Fruit fly (Drosophila melanogaster): Measurements from ENCODE around the gene cact.

cact gene

dm6 chr2L:16352585-16353580, 26.9 kb upstream of the cact start, which contains the start of the genes Hyls1, chif and CG4455 (continued):
- TF ChIP-seq grau (tag; optimal IDR thresholded peaks at IDR 0.05) (no peak), CG17912 (GFP tag; optimal IDR thresholded peaks at IDR 0.05) (no peak), onecut (GFP tag; IDR thresholded peaks at IDR 0.05) (no peak), CG43689 (GFP tag; IDR thresholded peaks at IDR 0.05) (no peak), Hey (tag; optimal IDR thresholded peaks at IDR 0.05) (no peak), unc-4 (GFP tag; IDR thresholded peaks at IDR 0.05; ENCODE audit: partially characterized antibody) (peak; percentile 89), CG5245 (GFP tag; optimal IDR thresholded peaks at IDR 0.05) (peak; percentile 29), CG10543 (GFP tag; optimal IDR thresholded peaks at IDR 0.05) (peak; percentile 45), D19A (tag; optimal IDR thresholded peaks at IDR 0.05) (peak; percentile 42), B-H2 (GFP tag; optimal IDR thresholded peaks at IDR 0.05) (peak; percentile 58), lola (GFP tag; optimal IDR thresholded peaks at IDR 0.05) (peak in 1 of 3 experiments; percentile 31), cwo (GFP tag; optimal IDR thresholded peaks at IDR 0.05) (peak; percentile 5), Doc2 (GFP tag; IDR thresholded peaks at IDR 0.05) (no peak), twi (tag; optimal IDR thresholded peaks at IDR 0.05) (no peak), CG30403 (GFP tag; optimal IDR thresholded peaks at IDR 0.05) (peak; percentile 53), HmgZ (tag; optimal IDR thresholded peaks at IDR 0.05) (peak; percentile 29), CG7839 (tag; optimal IDR thresholded peaks at IDR 0.05) (peak; percentile 39), MTF-1 (GFP tag; optimal IDR thresholded peaks at IDR 0.05; ENCODE audit: borderline replicate concordance) (no peak), ci (GFP tag; IDR thresholded peaks at IDR 0.05) (peak; percentile 42; the same call in 1 of the 3 replicates), corto (GFP tag; optimal IDR thresholded peaks at IDR 0.05) (peak; percentile 73), Scr (GFP tag; IDR thresholded peaks at IDR 0.05; ENCODE audit: partially characterized antibody) (peak; percentile 96), CG2199 (GFP tag; IDR thresholded peaks at IDR 0.05) (no peak), CG14014 (GFP tag; IDR thresholded peaks at IDR 0.05) (no peak; the same call in 1 of the 2 replicates), fd64A (GFP tag; optimal IDR thresholded peaks at IDR 0.05) (no peak), dimm (GFP tag; IDR thresholded peaks at IDR 0.05) (no peak), gcm2 (GFP tag; optimal IDR thresholded peaks at IDR 0.05) (no peak), Mes4 (GFP tag; optimal IDR thresholded peaks at IDR 0.05) (no peak), stc (GFP tag; IDR thresholded peaks at IDR 0.05) (no peak), ATbp (GFP tag; optimal IDR thresholded peaks at IDR 0.05) (no peak), CG10959 (GFP tag; IDR thresholded peaks at IDR 0.05) (no peak), Mad (GFP tag; optimal IDR thresholded peaks at IDR 0.05) (peak; percentile 28), pros (GFP tag; optimal IDR thresholded peaks at IDR 0.05) (peak; percentile 20), CG7372 (GFP tag; IDR thresholded peaks at IDR 0.05) (no peak), lilli (GFP tag; optimal IDR thresholded peaks at IDR 0.05) (peak; percentile 31), Abd-B (GFP tag; optimal IDR thresholded peaks at IDR 0.05) (peak; percentile 64), CG32772 (GFP tag; IDR thresholded peaks at IDR 0.05) (no peak), CTCF (GFP tag; optimal IDR thresholded peaks at IDR 0.05) (peak; percentile 10), gt (GFP tag; IDR thresholded peaks at IDR 0.05) (no peak), CG12391 (tag; optimal IDR thresholded peaks at IDR 0.05) (peak; percentile 43), C15 (GFP tag; IDR thresholded peaks at IDR 0.05) (no peak), vnd (GFP tag; IDR thresholded peaks at IDR 0.05; ENCODE audit: partially characterized antibody) (peak; percentile 90), CG8089 (GFP tag; optimal IDR thresholded peaks at IDR 0.05) (no peak), inv (GFP tag; IDR thresholded peaks at IDR 0.05; ENCODE audit: partially characterized antibody) (peak; percentile 89), tap (tag; optimal IDR thresholded peaks at IDR 0.05) (peak; percentile 11), CG8281 (tag; optimal IDR thresholded peaks at IDR 0.05) (no peak), CG13424 (tag; optimal IDR thresholded peaks at IDR 0.05) (peak; percentile 65), CG4820 (GFP tag; optimal IDR thresholded peaks at IDR 0.05) (no peak), Mrtf (GFP tag; IDR thresholded peaks at IDR 0.05) (no peak)

All from whole organism, embryonic.